Worm (Caenorhabditis elegans) whole organism, L4 larva: Measurements from ENCODE around the gene rps-16.

Source experiments
- F49E8.2 ChIP-seq: sonication (generic microtip); optimal IDR thresholded peaks from 2 replicates; lab custom pipeline; 2016; ENCODE audit warnings: missing compliant biosample characterization, mild to moderate bottlenecking, missing genetic modification characterization, borderline replicate concordance
- T26A8.4 ChIP-seq: fragments of 200-800 bp; sonication (Bioruptor generic); IDR thresholded peaks from 2 replicates; pipeline ENCODE4 v1.3.6; 2022; ENCODE audit warnings: missing genetic modification characterization, missing compliant biosample characterization
- Y105C5A.15 ChIP-seq: fragments of 200-800 bp; sonication (Bioruptor generic); IDR thresholded peaks from 2 replicates; pipeline ENCODE4 v1.3.6; 2022; ENCODE audit warnings: missing genetic modification characterization, missing compliant biosample characterization
- Y48G9A.11 ChIP-seq: fragments of 200-800 bp; sonication (Bioruptor generic); IDR thresholded peaks from 2 replicates; pipeline ENCODE4 v1.3.6; 2022; ENCODE audit warnings: missing genetic modification reagents, missing genetic modification characterization, missing compliant biosample characterization
- Y5F2A.4 ChIP-seq: fragments of 200-800 bp; sonication (Bioruptor generic); optimal IDR thresholded peaks from 2 replicates; lab custom pipeline; 2018; ENCODE audit warnings: mild to moderate bottlenecking, missing genetic modification characterization, missing compliant biosample characterization
- ZK546.5 ChIP-seq, 2 experiments: sonication (generic microtip); optimal IDR thresholded peaks; 2 replicates each; lab custom pipeline; 2017; ENCODE audit warnings: missing biosample characterization in 2 of 2, missing genetic modification characterization in 2 of 2
- aha-1 ChIP-seq: fragments of 150-350 bp; peaks from one replicate; lab custom pipeline; 2014; ENCODE audit warnings: missing biosample characterization, missing genetic modification characterization
- aly-2 ChIP-seq: sonication (generic microtip); optimal IDR thresholded peaks from 2 replicates; lab custom pipeline; 2018; ENCODE audit warnings: missing biosample characterization, missing genetic modification characterization
- ceh-20 ChIP-seq: fragments of 200-800 bp; sonication (Bioruptor generic); IDR thresholded peaks from 2 replicates; pipeline ENCODE4 v1.3.6; 2022; ENCODE audit warnings: missing genetic modification reagents, missing genetic modification characterization, missing compliant biosample characterization
- ctbp-1 ChIP-seq: fragments of 200-800 bp; sonication (Bioruptor generic); IDR thresholded peaks from 2 replicates; pipeline ENCODE4 v1.3.6; 2022; ENCODE audit warnings: missing genetic modification reagents, missing genetic modification characterization, missing compliant biosample characterization
- daf-16 ChIP-seq, 3 experiments: sonication (generic microtip); optimal IDR thresholded peaks; 2 replicates each; lab custom pipeline; 2016 to 2017; ENCODE audit warnings: missing genetic modification characterization in 3 of 3, missing genetic modification reagents in 3 of 3, mild to moderate bottlenecking in 2 of 3, missing compliant biosample characterization in 2 of 3, missing biosample characterization in 1 of 3, moderate library complexity in 1 of 3
- daf-19 ChIP-seq: fragments of 200-800 bp; sonication (Bioruptor generic); conservative IDR thresholded peaks from 2 replicates; pipeline ENCODE4 v1.3.6; 2022; ENCODE audit warnings: missing genetic modification characterization, missing compliant biosample characterization
- dpl-1 ChIP-seq: fragments of 150-350 bp; optimal IDR thresholded peaks from 2 replicates; lab custom pipeline; 2014; ENCODE audit warnings: missing biosample characterization, missing genetic modification reagents, missing genetic modification characterization
- dve-1 ChIP-seq: sonication (generic microtip); optimal IDR thresholded peaks from 2 replicates; lab custom pipeline; 2017; ENCODE audit warnings: antibody characterized with exemption, mild to moderate bottlenecking, missing genetic modification characterization, missing compliant biosample characterization; ENCODE audit not compliant: insufficient read depth
- egl-27 ChIP-seq: sonication (generic microtip); optimal IDR thresholded peaks from 3 replicates; lab custom pipeline; 2017; ENCODE audit warnings: missing biosample characterization, missing genetic modification reagents, missing genetic modification characterization
- egl-43 ChIP-seq: fragments of 200-800 bp; sonication (Bioruptor generic); IDR thresholded peaks from 2 replicates; pipeline ENCODE4 v1.3.6; 2022; ENCODE audit warnings: missing genetic modification reagents, missing genetic modification characterization, missing compliant biosample characterization
- fkh-10 ChIP-seq: fragments of 150-350 bp; optimal IDR thresholded peaks from 2 replicates; lab custom pipeline; 2014; ENCODE audit warnings: missing biosample characterization, missing genetic modification reagents, missing genetic modification characterization
- fos-1 ChIP-seq: fragments of 150-350 bp; optimal IDR thresholded peaks from 2 replicates; lab custom pipeline; 2014; ENCODE audit warnings: missing biosample characterization, missing genetic modification characterization
- hmg-1.1 ChIP-seq: fragments of 200-800 bp; sonication (Bioruptor generic); IDR thresholded peaks from 2 replicates; pipeline ENCODE4 v1.3.6; 2022; ENCODE audit warnings: missing genetic modification reagents, missing genetic modification characterization, missing compliant biosample characterization
- jun-1 ChIP-seq: fragments of 150-350 bp; optimal IDR thresholded peaks from 2 replicates; lab custom pipeline; 2014; ENCODE audit warnings: missing biosample characterization, missing genetic modification reagents, missing genetic modification characterization
- lin-13 ChIP-seq: fragments of 150-350 bp; optimal IDR thresholded peaks from 2 replicates; lab custom pipeline; 2014; ENCODE audit warnings: missing biosample characterization, missing genetic modification reagents, missing genetic modification characterization
- lin-38 ChIP-seq: fragments of 200-800 bp; sonication (Bioruptor generic); IDR thresholded peaks from 2 replicates; pipeline ENCODE4 v1.3.6; 2022; ENCODE audit warnings: missing genetic modification reagents, missing genetic modification characterization, missing compliant biosample characterization
- lir-3 ChIP-seq: sonication (generic microtip); optimal IDR thresholded peaks from 2 replicates; lab custom pipeline; 2016; ENCODE audit warnings: mild to moderate bottlenecking, missing genetic modification characterization, missing compliant biosample characterization
- madf-5 ChIP-seq, 2 experiments: fragments of 200-800 bp; sonication (Bioruptor generic); IDR thresholded peaks; 2 replicates each; pipeline ENCODE4 v1.3.6; 2022; ENCODE audit warnings: missing compliant biosample characterization in 2 of 2, missing genetic modification characterization in 2 of 2
- madf-9 ChIP-seq: fragments of 200-800 bp; sonication (Bioruptor generic); conservative IDR thresholded peaks from 2 replicates; pipeline ENCODE4 v1.3.6; 2022; ENCODE audit warnings: missing genetic modification reagents, missing genetic modification characterization, missing compliant biosample characterization
- mdt-29 ChIP-seq: fragments of 200-800 bp; sonication (Bioruptor generic); IDR thresholded peaks from 2 replicates; pipeline ENCODE4 v1.3.6; 2022; ENCODE audit warnings: missing genetic modification reagents, missing genetic modification characterization, missing compliant biosample characterization
- mes-2 ChIP-seq: sonication (generic microtip); optimal IDR thresholded peaks from 2 replicates; lab custom pipeline; 2016; ENCODE audit warnings: missing genotype, mild to moderate bottlenecking, missing genetic modification characterization, missing compliant biosample characterization; ENCODE audit not compliant: poor library complexity, severe bottlenecking
- mxl-2 ChIP-seq: fragments of 200-800 bp; sonication (Bioruptor generic); conservative IDR thresholded peaks from 2 replicates; pipeline ENCODE4 v1.3.6; 2022; ENCODE audit warnings: missing genetic modification reagents, missing genetic modification characterization, missing compliant biosample characterization
- nhr-102 ChIP-seq: sonication (generic microtip); optimal IDR thresholded peaks from 2 replicates; lab custom pipeline; 2016; ENCODE audit warnings: mild to moderate bottlenecking, missing genetic modification characterization, moderate library complexity, missing compliant biosample characterization
- nhr-111 ChIP-seq: fragments of 200-800 bp; sonication (Bioruptor generic); optimal IDR thresholded peaks from 2 replicates; lab custom pipeline; 2018; ENCODE audit warnings: mild to moderate bottlenecking, missing genetic modification characterization, missing compliant biosample characterization
- nhr-25 ChIP-seq: sonication (generic microtip); optimal IDR thresholded peaks from 2 replicates; lab custom pipeline; 2017; ENCODE audit warnings: missing genetic modification characterization, mild to moderate bottlenecking, missing compliant biosample characterization, antibody characterized with exemption, moderate library complexity, borderline replicate concordance; ENCODE audit not compliant: insufficient read depth
- nhr-41 ChIP-seq: fragments of 200-800 bp; sonication (Bioruptor generic); IDR thresholded peaks from 2 replicates; pipeline ENCODE4 v1.3.6; 2022; ENCODE audit warnings: missing genetic modification reagents, missing genetic modification characterization, missing compliant biosample characterization
- nhr-48 ChIP-seq: sonication (generic microtip); optimal IDR thresholded peaks from 2 replicates; lab custom pipeline; 2016; ENCODE audit warnings: mild to moderate bottlenecking, missing genetic modification characterization, missing compliant biosample characterization
- pha-4 ChIP-seq, 2 experiments: fragments of 150-350 bp in 1 of 2; fragments of 200-800 bp in 1 of 2; sonication (Bioruptor generic) in 1 of 2; IDR thresholded peaks in 1 of 2; optimal IDR thresholded peaks in 1 of 2; 2 replicates each; pipeline versions ENCODE4 v1.3.6 to Lab custom; 2014 to 2022; ENCODE audit warnings: missing genetic modification characterization in 2 of 2, missing genetic modification reagents in 2 of 2, missing biosample characterization in 1 of 2, missing compliant biosample characterization in 1 of 2
- set-16 ChIP-seq: fragments of 200-800 bp; sonication (Bioruptor generic); IDR thresholded peaks from 2 replicates; pipeline ENCODE4 v1.3.6; 2022; ENCODE audit warnings: missing genetic modification reagents, missing genetic modification characterization, missing compliant biosample characterization
- snpc-1.2 ChIP-seq: fragments of 200-800 bp; sonication (Bioruptor generic); IDR thresholded peaks from 2 replicates; pipeline ENCODE4 v1.3.6; 2022; ENCODE audit warnings: missing genetic modification reagents, missing genetic modification characterization, missing compliant biosample characterization
- spr-1 ChIP-seq: sonication (generic microtip); optimal IDR thresholded peaks from 2 replicates; lab custom pipeline; 2016; ENCODE audit warnings: mild to moderate bottlenecking, missing genetic modification characterization, missing compliant biosample characterization
- tra-1 ChIP-seq: fragments of 200-800 bp; sonication (Bioruptor generic); IDR thresholded peaks from 2 replicates; pipeline ENCODE4 v1.3.6; 2022; ENCODE audit warnings: missing genetic modification reagents, missing genetic modification characterization, missing compliant biosample characterization
- unc-62 ChIP-seq, 3 experiments: fragments of 150-350 bp in 1 of 3; sonication (generic microtip); optimal IDR thresholded peaks in 2 of 3; peaks in 1 of 3; 1 replicate in 1 of 3; 2 replicates in 2 of 3; lab custom pipeline; 2014 to 2017; ENCODE audit warnings: missing biosample characterization in 3 of 3, missing genetic modification characterization in 3 of 3, missing genetic modification reagents in 3 of 3, missing genotype in 1 of 3
- vab-7 ChIP-seq: fragments of 200-800 bp; sonication (Bioruptor generic); IDR thresholded peaks from 2 replicates; pipeline ENCODE4 v1.3.6; 2022; ENCODE audit warnings: missing genetic modification reagents, missing genetic modification characterization, missing compliant biosample characterization
- zfp-3 ChIP-seq: fragments of 200-800 bp; sonication (Bioruptor generic); conservative IDR thresholded peaks from 2 replicates; pipeline ENCODE4 v1.3.6; 2022; ENCODE audit warnings: missing genetic modification reagents, missing genetic modification characterization, missing compliant biosample characterization
- zip-11 ChIP-seq: fragments of 200-800 bp; sonication (Bioruptor generic); IDR thresholded peaks from 2 replicates; pipeline ENCODE4 v1.3.6; 2022; ENCODE audit warnings: missing genetic modification characterization, missing compliant biosample characterization
- ztf-11 ChIP-seq: fragments of 150-350 bp; optimal IDR thresholded peaks from 2 replicates; lab custom pipeline; 2014; ENCODE audit warnings: missing biosample characterization, missing genetic modification characterization

rps-16 gene

DNA sequence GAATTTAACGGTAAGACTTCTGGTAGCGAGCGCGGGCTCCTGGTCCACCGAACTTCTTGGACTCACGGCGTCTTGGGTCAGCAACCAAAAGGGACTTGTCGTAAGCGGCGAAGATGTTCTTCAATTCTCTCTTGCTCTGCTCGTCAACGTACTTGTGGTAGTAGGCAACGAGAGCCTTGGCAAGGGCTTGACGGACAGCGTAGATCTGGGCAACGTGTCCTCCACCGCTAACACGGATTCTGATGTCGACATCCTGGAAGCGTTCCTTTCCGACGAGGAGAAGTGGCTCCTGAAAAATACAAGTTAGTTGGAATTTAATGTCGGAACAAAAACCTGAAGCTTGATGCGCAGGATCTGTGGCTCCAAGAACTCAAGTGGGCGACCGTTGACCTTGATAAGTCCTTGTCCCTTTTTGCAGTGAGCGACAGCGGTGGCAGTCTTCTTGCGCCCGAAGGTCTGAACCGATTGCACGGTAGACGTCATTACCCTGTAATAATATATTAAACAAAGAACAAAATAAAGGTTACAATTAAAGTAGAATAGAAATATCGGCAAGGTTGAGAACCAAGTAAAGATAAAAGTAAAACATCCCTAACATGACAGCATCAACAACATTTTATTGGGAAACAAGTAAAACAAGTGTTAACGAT, at the start of gene rps-16:
rps-16 (minus strand) TSS at position 487 of the 650 bp plus-strand sequence.
- peak; percentile 32 for TF ChIP-seq nhr-25 (tag; lab: Kevin White, UChicago)
- no peak for TF ChIP-seq ceh-20
- TF ChIP-seq Y5F2A.4 (GFP tag; lab: Kevin White, UChicago): peak; percentile 47
- TF ChIP-seq nhr-102 (tag; lab: Kevin White, UChicago): peak; percentile 1
- TF ChIP-seq zfp-3 (GFP tag; lab: Robert Waterston, UW): no peak
- no peak for TF ChIP-seq madf-9 (GFP tag; lab: Robert Waterston, UW)
- TF ChIP-seq fos-1 (tag; lab: Kevin White, UChicago): no peak
- peak; percentile 82 for TF ChIP-seq lin-38 (GFP tag; lab: Robert Waterston, UW)
- peak; percentile 17 for TF ChIP-seq aly-2 (tag; lab: Kevin White, UChicago)
- TF ChIP-seq tra-1 (GFP tag; lab: Robert Waterston, UW): no peak
- no peak for TF ChIP-seq hmg-1.1
- TF ChIP-seq snpc-1.2 (GFP tag; lab: Robert Waterston, UW): peak; percentile 10; the same call in 1 of the 2 replicates
- TF ChIP-seq lin-13 (GFP tag; lab: Kevin White, UChicago): peak; percentile 38
- peak; percentile 54; the same call in 1 of the 2 replicates for TF ChIP-seq daf-19 (GFP tag; lab: Robert Waterston, UW)
- TF ChIP-seq mdt-29 (GFP tag; lab: Robert Waterston, UW): peak; percentile 68; the same call in 1 of the 2 replicates
- peak in 1 of 2 experiments; percentile 81 for TF ChIP-seq unc-62 (GFP tag; optimal IDR thresholded peaks at IDR 0.05 in 1 of 2; lab: Kevin White, UChicago)
- no peak for TF ChIP-seq unc-62 (tag; optimal IDR thresholded peaks at IDR 0.05; lab: Kevin White, UChicago)
- TF ChIP-seq set-16 (GFP tag; lab: Robert Waterston, UW): peak; percentile 40; the same call in 1 of the 2 replicates
- TF ChIP-seq zip-11: no peak
- TF ChIP-seq egl-43 (GFP tag; lab: Robert Waterston, UW): peak; percentile 49; the same call in 1 of the 2 replicates
- no peak for TF ChIP-seq vab-7 (GFP tag; lab: Robert Waterston, UW)
- peak; percentile 22 for TF ChIP-seq mes-2 (tag; lab: Kevin White, UChicago)
- TF ChIP-seq nhr-41 (GFP tag; lab: Robert Waterston, UW): no peak
- TF ChIP-seq dpl-1: no peak
- TF ChIP-seq jun-1 (tag; lab: Kevin White, UChicago): no peak
- no peak for TF ChIP-seq ZK546.5 (tag; optimal IDR thresholded peaks at IDR 0.05; lab: Kevin White, UChicago)
- TF ChIP-seq madf-5 (GFP tag; IDR thresholded peaks at IDR 0.05; lab: Robert Waterston, UW): 0 out of 4 replicates have a peak, but pooled peaks of 1 of the 2 experiments have one; percentile 38
- TF ChIP-seq aha-1 (tag; lab: Kevin White, UChicago): peak; percentile 90
- TF ChIP-seq nhr-48 (tag; lab: Kevin White, UChicago): no peak
- TF ChIP-seq dve-1 (tag; lab: Kevin White, UChicago): no peak
- no peak for TF ChIP-seq ztf-11
- TF ChIP-seq pha-4 (GFP tag; IDR thresholded peaks at IDR 0.05; lab: Robert Waterston, UW): peak; percentile 64; the same call in 1 of the 2 replicates
- TF ChIP-seq pha-4 (tag; optimal IDR thresholded peaks at IDR 0.05; lab: Kevin White, UChicago): no peak
- peak; percentile 65; the same call in 1 of the 2 replicates for TF ChIP-seq ctbp-1 (GFP tag; lab: Robert Waterston, UW)
- TF ChIP-seq fkh-10: no peak
- TF ChIP-seq T26A8.4 (GFP tag; lab: Robert Waterston, UW): 0 out of 2 replicates have a peak, but pooled peaks have one; percentile 19
- TF ChIP-seq Y48G9A.11 (GFP tag; lab: Robert Waterston, UW): peak; percentile 58
- TF ChIP-seq lir-3 (tag; lab: Kevin White, UChicago): no peak
- TF ChIP-seq F49E8.2 (tag; lab: Kevin White, UChicago): peak; percentile 68
- peak; percentile 89 for TF ChIP-seq nhr-111 (GFP tag; lab: Kevin White, UChicago)
- TF ChIP-seq daf-16 (GFP tag; optimal IDR thresholded peaks at IDR 0.05; lab: Kevin White, UChicago): peak in 1 of 2 experiments; percentile 21
- TF ChIP-seq daf-16 (tag; optimal IDR thresholded peaks at IDR 0.05; lab: Kevin White, UChicago): no peak
- no peak for TF ChIP-seq egl-27
- peak; percentile 69; the same call in 1 of the 2 replicates for TF ChIP-seq Y105C5A.15 (GFP tag; lab: Robert Waterston, UW)
- TF ChIP-seq mxl-2 (GFP tag; lab: Robert Waterston, UW): no peak
- TF ChIP-seq spr-1 (tag; lab: Kevin White, UChicago): no peak
